Worm (Caenorhabditis elegans) whole organism, young adult: Measurements from ENCODE around the gene nep-4.

ENCODE experiments used
- F22D6.2 ChIP-seq: sonication (generic microtip); optimal IDR thresholded peaks from 2 replicates; lab custom pipeline; 2016; ENCODE audit warnings: mild to moderate bottlenecking, missing genetic modification characterization, missing compliant biosample characterization
- F49E8.2 ChIP-seq: sonication (generic microtip); optimal IDR thresholded peaks from 3 replicates; lab custom pipeline; 2017; ENCODE audit warnings: missing genetic modification characterization, mild to moderate bottlenecking, missing compliant biosample characterization, antibody characterized with exemption, moderate library complexity; ENCODE audit not compliant: insufficient read depth
- K12H6.12 ChIP-seq: fragments of 200-800 bp; sonication (Bioruptor generic); optimal IDR thresholded peaks from 2 replicates; lab custom pipeline; 2018; ENCODE audit warnings: mild to moderate bottlenecking, missing genetic modification characterization, missing compliant biosample characterization
- Y53G8AR.9 ChIP-seq: fragments of 200-800 bp; sonication (Bioruptor generic); conservative IDR thresholded peaks from 2 replicates; pipeline ENCODE4 v1.3.6; 2022; ENCODE audit warnings: missing genetic modification reagents, missing genetic modification characterization, missing compliant biosample characterization

- TF ChIP-seq Y53G8AR.9 (GFP tag; lab: Robert Waterston, UW) (no peak), K12H6.12 (no peak), F49E8.2 (tag; lab: Kevin White, UChicago) (no peak), F22D6.2 (tag; lab: Kevin White, UChicago) (no peak)
Observed at ce11 chrX:6899848-6900247, 36.6 kb upstream of the nep-4 start, which contains the start of gene F14B8.4.
